Worm (Caenorhabditis elegans): ENCODE measurements around the gene ZK686.6.
A peak's percentile ranks its signal among the peaks of the same experiment; 100 is the strongest.

- TF ChIP-seq nhr-237 (tag; optimal IDR thresholded peaks at IDR 0.05) (no peak), lin-15B (tag; optimal IDR thresholded peaks at IDR 0.05) (no peak), unc-62 (GFP tag; optimal IDR thresholded peaks at IDR 0.05) (peak; percentile 24), aly-2 (tag; optimal IDR thresholded peaks at IDR 0.05) (no peak), jun-1 (tag; optimal IDR thresholded peaks at IDR 0.05) (no peak), egl-27 (tag; optimal IDR thresholded peaks at IDR 0.05) (no peak), ama-1 (optimal IDR thresholded peaks at IDR 0.05) (no peak), nhr-76 (tag; optimal IDR thresholded peaks at IDR 0.05) (no peak), pha-4 (tag; optimal IDR thresholded peaks at IDR 0.05) (no peak)
These were observed 11.4 kb upstream of the ZK686.6 start for ce11 chrIII:7784201-7784600.

All from whole organism, L3 larva.